Worm (Caenorhabditis elegans): ENCODE results near the gene sip-1.

The sip-1 gene

DNA sequence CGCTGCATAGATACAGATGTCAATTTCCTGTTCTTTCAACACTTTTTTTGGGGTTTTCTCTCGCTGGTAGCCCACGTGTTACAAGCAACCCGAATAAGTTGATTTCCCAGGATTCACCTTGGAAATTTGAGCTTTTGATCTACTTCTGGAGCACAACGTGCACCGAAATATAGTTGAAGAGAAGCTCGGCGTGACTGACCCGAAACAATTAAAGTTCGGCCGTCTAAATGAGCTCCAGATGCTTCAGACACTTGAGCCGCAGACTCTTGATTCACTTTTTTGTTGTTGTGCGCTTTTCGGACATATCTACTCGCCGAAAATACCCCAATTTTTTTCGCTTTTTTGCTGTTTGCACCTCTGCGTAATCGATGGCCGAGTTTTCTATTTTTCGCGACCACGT, 12.3 kb upstream of the sip-1 start:
- TF ChIP-seq ceh-6 (GFP tag; optimal IDR thresholded peaks at IDR 0.05) (no peak), C38D4.7 (GFP tag; optimal IDR thresholded peaks at IDR 0.05) (no peak), ttx-3 (tag; optimal IDR thresholded peaks at IDR 0.05) (no peak)

DNA sequence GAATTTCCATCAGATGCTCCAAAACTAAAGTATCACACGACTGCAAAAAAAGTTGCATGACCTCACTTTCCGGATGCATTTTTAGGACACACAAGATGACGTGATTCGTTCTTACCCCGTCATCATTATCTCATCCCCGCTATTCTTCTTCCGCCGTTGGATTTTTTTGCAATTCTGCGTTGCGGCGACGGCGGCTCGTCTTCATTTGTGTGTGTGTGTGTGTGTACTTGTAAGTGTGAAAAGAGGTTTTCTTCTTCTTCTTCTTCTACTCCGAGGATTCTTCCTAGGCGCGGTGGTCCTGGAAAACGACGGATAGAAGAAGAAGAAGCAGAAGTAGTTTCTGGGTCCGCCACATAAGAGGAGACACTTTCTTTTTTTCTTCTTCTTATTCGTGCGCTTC, 9.2 kb upstream of the sip-1 start:
- TF ChIP-seq ceh-34 (tag; optimal IDR thresholded peaks at IDR 0.05), result no peak
- no peak for TF ChIP-seq unc-55 (GFP tag; optimal IDR thresholded peaks at IDR 0.05)
- TF ChIP-seq ztf-16 (tag; optimal IDR thresholded peaks at IDR 0.05), result no peak
- TF ChIP-seq sox-2 (GFP tag; IDR thresholded peaks at IDR 0.05), result no peak
- TF ChIP-seq unc-42 (tag; optimal IDR thresholded peaks at IDR 0.05), result no peak
- no peak for TF ChIP-seq odd-2 (tag; optimal IDR thresholded peaks at IDR 0.05)
- TF ChIP-seq hlh-8 (tag; optimal IDR thresholded peaks at IDR 0.05), result no peak
- TF ChIP-seq T23F11.4 (GFP tag; optimal IDR thresholded peaks at IDR 0.05), result no peak
- no peak for TF ChIP-seq K09A11.1 (tag; optimal IDR thresholded peaks at IDR 0.05; ENCODE audit: insufficient read depth)
- TF ChIP-seq syd-9 (tag; optimal IDR thresholded peaks at IDR 0.05), result no peak
- TF ChIP-seq unc-86 (tag; optimal IDR thresholded peaks at IDR 0.05), result no peak
- no peak for TF ChIP-seq pros-1 (tag; optimal IDR thresholded peaks at IDR 0.05)
- no peak for TF ChIP-seq dve-1 (tag; optimal IDR thresholded peaks at IDR 0.05)
- no peak for TF ChIP-seq sdc-2 (tag; optimal IDR thresholded peaks at IDR 0.05)
- TF ChIP-seq ceh-45 (GFP tag; IDR thresholded peaks at IDR 0.05), result no peak

DNA sequence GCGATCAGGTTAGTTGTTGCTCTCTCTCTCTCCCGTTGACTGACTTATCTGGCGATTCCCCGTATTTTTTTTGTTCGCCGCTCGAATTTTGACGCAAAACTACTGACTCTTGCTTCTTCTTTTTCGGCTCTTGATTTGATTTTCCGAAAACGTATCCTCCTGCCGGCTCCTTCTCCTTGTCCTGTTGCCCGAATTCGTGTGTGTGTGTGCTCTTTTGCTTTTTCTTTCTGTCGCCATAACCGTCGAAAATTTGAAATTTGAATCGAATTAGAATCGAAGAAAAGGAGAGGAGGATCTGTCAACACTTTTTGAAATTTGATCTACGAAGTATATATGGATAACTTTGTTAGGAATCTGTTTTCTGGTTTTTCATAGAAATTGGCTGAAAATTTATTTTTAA, 6.0 kb upstream of the sip-1 start:
- no peak for TF ChIP-seq K02D7.2 (tag; optimal IDR thresholded peaks at IDR 0.05)
- peak; percentile 75 for TF ChIP-seq unc-42 (tag; optimal IDR thresholded peaks at IDR 0.05)

DNA sequence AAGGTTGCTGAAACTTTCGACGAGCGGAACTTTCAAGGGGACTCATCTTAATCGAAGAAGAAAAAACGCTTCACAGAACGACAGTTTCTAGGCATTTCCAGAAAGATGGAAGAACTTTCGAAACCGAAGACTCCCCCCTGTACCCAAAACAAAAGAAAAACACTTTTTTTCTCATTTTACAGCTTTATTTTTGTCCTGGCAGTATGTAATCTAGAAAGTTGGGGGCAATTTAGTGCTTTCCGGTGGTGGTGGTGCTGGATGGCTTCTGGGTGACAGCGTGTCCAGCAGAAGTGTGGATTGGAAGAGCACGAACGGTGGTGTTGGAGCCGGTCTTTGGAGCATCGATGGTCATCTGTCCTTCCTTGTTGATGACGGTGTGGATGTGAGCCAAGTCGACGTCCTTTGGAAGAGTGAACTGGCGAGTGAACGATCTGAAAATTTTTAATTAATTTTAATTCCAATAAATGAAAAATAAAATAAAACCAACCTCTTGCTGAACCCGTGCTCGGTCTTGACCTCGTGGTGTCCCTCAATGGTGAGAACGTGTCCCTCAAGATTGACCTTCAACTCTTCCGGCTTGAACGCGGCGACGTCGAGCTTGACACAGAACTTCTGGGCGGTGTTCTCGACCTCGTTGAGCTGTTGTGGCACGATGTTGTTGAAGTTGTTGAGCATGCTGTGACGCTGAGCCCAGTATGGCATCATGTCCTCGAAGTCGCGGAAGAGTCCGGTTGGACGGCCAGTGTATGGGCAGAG, 480 bp downstream of the sip-1 start:
- no peak for TF ChIP-seq unc-55 (GFP tag; optimal IDR thresholded peaks at IDR 0.05)
- TF ChIP-seq sox-4 (tag; optimal IDR thresholded peaks at IDR 0.05), result no peak
- no peak for TF ChIP-seq fax-1 (tag; optimal IDR thresholded peaks at IDR 0.05)
- TF ChIP-seq sdc-2 (tag; optimal IDR thresholded peaks at IDR 0.05), result no peak
- TF ChIP-seq pag-3 (tag; optimal IDR thresholded peaks at IDR 0.05; ENCODE audit: borderline replicate concordance), result no peak
- no peak for TF ChIP-seq nfya-1 (tag; optimal IDR thresholded peaks at IDR 0.05)
- no peak for TF ChIP-seq ztf-16 (tag; optimal IDR thresholded peaks at IDR 0.05)
- no peak for TF ChIP-seq madf-2 (tag; optimal IDR thresholded peaks at IDR 0.05)
- no peak for TF ChIP-seq ceh-34 (tag; optimal IDR thresholded peaks at IDR 0.05)
- no peak for TF ChIP-seq hlh-8 (tag; optimal IDR thresholded peaks at IDR 0.05)
- no peak for TF ChIP-seq nhr-232 (tag; optimal IDR thresholded peaks at IDR 0.05)
- no peak for TF ChIP-seq pha-2 (tag; optimal IDR thresholded peaks at IDR 0.05)

DNA sequence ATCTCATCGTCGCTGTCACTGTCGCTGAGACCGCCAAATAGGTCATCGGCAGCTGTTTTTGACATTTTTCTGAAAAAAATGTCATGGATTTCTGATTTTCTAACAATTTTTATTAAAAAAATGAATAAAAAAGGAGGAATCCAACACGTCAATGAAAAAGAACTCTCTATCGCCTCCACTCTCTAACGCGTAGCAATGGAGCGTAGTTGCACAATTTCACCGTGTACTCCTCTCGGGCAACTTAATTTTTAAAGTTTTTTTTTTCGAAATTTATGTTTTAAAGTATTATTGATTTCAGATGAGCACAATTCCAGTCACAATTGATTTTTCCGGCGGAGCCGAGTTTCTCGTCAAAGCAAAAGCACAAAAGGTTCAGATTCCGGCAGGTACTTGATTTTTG, 1.4 kb downstream of the sip-1 start, which contains the start of the genes taf-11.3 and urm-1:
TSS of gene taf-11.3 (minus strand) at position 69 of the 400 bp plus-strand sequence.
TSS of gene urm-1 (plus strand) at position 299 of the 400 bp plus-strand sequence.
- no peak for TF ChIP-seq syd-9 (tag; optimal IDR thresholded peaks at IDR 0.05)
- no peak for TF ChIP-seq sox-2 (GFP tag; IDR thresholded peaks at IDR 0.05)
- no peak for TF ChIP-seq ahr-1 (tag; optimal IDR thresholded peaks at IDR 0.05)
- TF ChIP-seq lim-6 (tag; optimal IDR thresholded peaks at IDR 0.05), result no peak
- peak; percentile 56 for TF ChIP-seq nfya-1 (tag; optimal IDR thresholded peaks at IDR 0.05)
- TF ChIP-seq ceh-19 (GFP tag; optimal IDR thresholded peaks at IDR 0.05), result no peak
- TF ChIP-seq Y22D7AL.16 (tag; optimal IDR thresholded peaks at IDR 0.05), result no peak
- no peak for TF ChIP-seq pha-2 (tag; optimal IDR thresholded peaks at IDR 0.05)
- no peak for TF ChIP-seq hlh-15 (tag; optimal IDR thresholded peaks at IDR 0.05)
- no peak for TF ChIP-seq nhr-11 (tag; optimal IDR thresholded peaks at IDR 0.05)
- no peak for TF ChIP-seq rnt-1 (tag; optimal IDR thresholded peaks at IDR 0.05)
- TF ChIP-seq pax-1 (tag; optimal IDR thresholded peaks at IDR 0.05), result peak; percentile 41
- peak; percentile 28 for TF ChIP-seq ceh-31 (tag; optimal IDR thresholded peaks at IDR 0.05)
- peak; percentile 35 for TF ChIP-seq unc-42 (tag; optimal IDR thresholded peaks at IDR 0.05)

Data from whole organism, late embryonic.